Fruit fly (Drosophila melanogaster) whole organism, embryonic: ENCODE results near the gene CG13609.

ENCODE experiments used
- ATbp ChIP-seq: fragments of 200-800 bp; sonication (Bioruptor generic); optimal IDR thresholded peaks from 2 replicates; lab custom pipeline; 2017; ENCODE audit warnings: missing biosample characterization, mild to moderate bottlenecking, missing genetic modification characterization, missing genetic modification reagents
- Ada2b ChIP-seq: fragments of 200-800 bp; sonication (Bioruptor generic); IDR thresholded peaks from 2 replicates; pipeline ENCODE4 v1.3.6; 2022; ENCODE audit warnings: missing biosample characterization, missing genetic modification characterization
- Asciz ChIP-seq: fragments of 200-800 bp; sonication (Bioruptor generic); optimal IDR thresholded peaks from 2 replicates; lab custom pipeline; 2017; ENCODE audit warnings: missing biosample characterization, mild to moderate bottlenecking, missing genetic modification characterization, missing genetic modification reagents
- Bgb ChIP-seq: fragments of 200-800 bp; sonication (Bioruptor generic); IDR thresholded peaks from 2 replicates; pipeline ENCODE4 v1.3.6; 2022; ENCODE audit warnings: missing biosample characterization, missing genetic modification characterization; ENCODE audit not compliant: partially characterized antibody
- CG1024 ChIP-seq: fragments of 200-800 bp; sonication (Bioruptor generic); IDR thresholded peaks from 2 replicates; pipeline ENCODE4 v1.3.6; 2022; ENCODE audit warnings: missing biosample characterization, missing genetic modification characterization
- CG10565 ChIP-seq: fragments of 200-800 bp; sonication (Bioruptor generic); optimal IDR thresholded peaks from 3 replicates; lab custom pipeline; 2016; ENCODE audit warnings: missing biosample characterization, mild to moderate bottlenecking, missing genetic modification characterization
- CG11093 ChIP-seq: fragments of 200-800 bp; sonication (Bioruptor generic); IDR thresholded peaks from 3 replicates; pipeline ENCODE4 v1.3.6; 2022; ENCODE audit warnings: missing biosample characterization, missing genetic modification characterization
- CG11504 ChIP-seq: fragments of 200-800 bp; sonication (Bioruptor generic); optimal IDR thresholded peaks from 3 replicates; lab custom pipeline; 2019; ENCODE audit warnings: missing biosample characterization, mild to moderate bottlenecking, missing genetic modification characterization, moderate library complexity
- CG13296 ChIP-seq: fragments of 200-800 bp; sonication (Bioruptor generic); optimal IDR thresholded peaks from 3 replicates; lab custom pipeline; 2018; ENCODE audit warnings: missing biosample characterization, mild to moderate bottlenecking, missing genetic modification characterization
- CG15073 ChIP-seq: fragments of 200-800 bp; sonication (Bioruptor generic); optimal IDR thresholded peaks from 2 replicates; lab custom pipeline; 2016; ENCODE audit warnings: missing biosample characterization, missing genetic modification characterization
- CG15479 ChIP-seq: fragments of 200-800 bp; sonication (Bioruptor generic); optimal IDR thresholded peaks from 3 replicates; lab custom pipeline; 2019; ENCODE audit warnings: missing biosample characterization, mild to moderate bottlenecking, missing genetic modification characterization, moderate library complexity
- CG1603 ChIP-seq: fragments of 200-800 bp; sonication (Bioruptor generic); optimal IDR thresholded peaks from 2 replicates; lab custom pipeline; 2019; ENCODE audit warnings: missing biosample characterization, mild to moderate bottlenecking, missing genetic modification characterization, moderate library complexity
- CG17186 ChIP-seq: fragments of 200-800 bp; sonication (Bioruptor generic); optimal IDR thresholded peaks from 3 replicates; lab custom pipeline; 2017; ENCODE audit warnings: missing biosample characterization, missing genetic modification reagents, missing genetic modification characterization
- CG17328 ChIP-seq: fragments of 200-800 bp; sonication (Bioruptor generic); IDR thresholded peaks from 2 replicates; pipeline ENCODE4 v1.3.6; 2022; ENCODE audit warnings: missing biosample characterization, missing genetic modification characterization
- CG17829 ChIP-seq: fragments of 200-800 bp; optimal IDR thresholded peaks from 2 replicates; lab custom pipeline; 2019; ENCODE audit warnings: missing biosample characterization, mild to moderate bottlenecking, missing genetic modification characterization, moderate library complexity
- CG18011 ChIP-seq: fragments of 200-800 bp; sonication (Bioruptor generic); optimal IDR thresholded peaks from 2 replicates; lab custom pipeline; 2017; ENCODE audit warnings: missing biosample characterization, missing genetic modification characterization, mild to moderate bottlenecking, moderate library complexity, missing genotype
- CG18262 ChIP-seq: fragments of 200-800 bp; optimal IDR thresholded peaks from 3 replicates; lab custom pipeline; 2019; ENCODE audit warnings: missing biosample characterization, mild to moderate bottlenecking, missing genetic modification characterization, moderate library complexity
- CG2712 ChIP-seq: fragments of 200-800 bp; optimal IDR thresholded peaks from 3 replicates; lab custom pipeline; 2019; ENCODE audit warnings: missing biosample characterization, mild to moderate bottlenecking, missing genetic modification characterization, moderate library complexity
- CG3847 ChIP-seq: fragments of 200-800 bp; sonication (Bioruptor generic); IDR thresholded peaks from 2 replicates; pipeline ENCODE4 v1.3.6; 2022; ENCODE audit warnings: missing biosample characterization, missing genetic modification characterization
- CG5953 ChIP-seq: fragments of 200-800 bp; sonication (Bioruptor generic); IDR thresholded peaks from 2 replicates; pipeline ENCODE4 v1.3.6; 2022; ENCODE audit warnings: missing biosample characterization, missing genetic modification characterization
- CG6683 ChIP-seq: fragments of 200-800 bp; sonication (Bioruptor generic); optimal IDR thresholded peaks from 2 replicates; lab custom pipeline; 2017; ENCODE audit warnings: missing biosample characterization, mild to moderate bottlenecking, missing genetic modification characterization, missing genetic modification reagents
- CG6813 ChIP-seq: fragments of 200-800 bp; sonication (Bioruptor generic); optimal IDR thresholded peaks from 2 replicates; lab custom pipeline; 2017; ENCODE audit warnings: missing biosample characterization, missing genetic modification characterization, mild to moderate bottlenecking, moderate library complexity, missing genetic modification reagents
- CkIIα-i1 ChIP-seq: fragments of 200-800 bp; sonication (Bioruptor generic); IDR thresholded peaks from 2 replicates; pipeline ENCODE4 v1.3.6; 2022; ENCODE audit warnings: missing biosample characterization, missing genetic modification characterization
- CoRest ChIP-seq: fragments of 200-800 bp; sonication (Bioruptor generic); optimal IDR thresholded peaks from 3 replicates; lab custom pipeline; 2018; ENCODE audit warnings: missing biosample characterization, mild to moderate bottlenecking, missing genetic modification characterization, moderate library complexity
- Doc3 ChIP-seq: fragments of 200-800 bp; sonication (Bioruptor generic); IDR thresholded peaks from 3 replicates; pipeline ENCODE4 v1.3.6; 2022; ENCODE audit warnings: missing biosample characterization, missing genetic modification characterization; ENCODE audit not compliant: partially characterized antibody
- E2f2 ChIP-seq: fragments of 200-800 bp; sonication (Bioruptor generic); IDR thresholded peaks from 2 replicates; pipeline ENCODE4 v1.3.6; 2022; ENCODE audit warnings: missing biosample characterization, missing genetic modification characterization
- ERR ChIP-seq: fragments of 200-800 bp; sonication (Bioruptor generic); optimal IDR thresholded peaks from 2 replicates; lab custom pipeline; 2016; ENCODE audit warnings: missing biosample characterization, missing genetic modification characterization
- Gsc ChIP-seq: fragments of 200-800 bp; sonication (Bioruptor generic); IDR thresholded peaks from 2 replicates; pipeline ENCODE4 v1.3.6; 2022; ENCODE audit warnings: missing biosample characterization, missing genetic modification characterization
- HHEX ChIP-seq: fragments of 200-800 bp; sonication (Bioruptor generic); optimal IDR thresholded peaks from 3 replicates; lab custom pipeline; 2017; ENCODE audit warnings: missing biosample characterization, mild to moderate bottlenecking, missing genetic modification characterization, missing genetic modification reagents
- HLH3B ChIP-seq: fragments of 200-800 bp; sonication (Bioruptor generic); IDR thresholded peaks from 2 replicates; pipeline ENCODE4 v1.3.6; 2022; ENCODE audit warnings: missing biosample characterization, missing genetic modification characterization
- HmgD ChIP-seq: fragments of 200-800 bp; sonication (Bioruptor generic); optimal IDR thresholded peaks from 3 replicates; lab custom pipeline; 2016; ENCODE audit warnings: missing biosample characterization, missing genetic modification characterization
- Mes4 ChIP-seq: fragments of 200-800 bp; sonication (Bioruptor generic); optimal IDR thresholded peaks from 2 replicates; lab custom pipeline; 2016; ENCODE audit warnings: missing biosample characterization, missing genetic modification characterization
- Neu2 ChIP-seq: fragments of 200-800 bp; sonication (Bioruptor generic); optimal IDR thresholded peaks from 3 replicates; lab custom pipeline; 2016; ENCODE audit warnings: missing biosample characterization, missing genetic modification characterization, borderline replicate concordance
- NfI ChIP-seq: fragments of 200-800 bp; sonication (Bioruptor generic); optimal IDR thresholded peaks from 3 replicates; lab custom pipeline; 2018; ENCODE audit warnings: missing biosample characterization, mild to moderate bottlenecking, missing genetic modification characterization, moderate library complexity
- Trl ChIP-seq, 3 experiments: fragments of >200 bp in 2 of 3; fragments of 200-800 bp in 1 of 3; sonication (Bioruptor generic) in 1 of 3; optimal IDR thresholded peaks; 2 replicates in 1 of 3; 3 replicates in 2 of 3; lab custom pipeline; 2016 to 2017; ENCODE audit warnings: missing biosample characterization in 1 of 3, missing genetic modification characterization in 1 of 3
- Vsx1 ChIP-seq: fragments of 200-800 bp; sonication (Bioruptor generic); optimal IDR thresholded peaks from 2 replicates; lab custom pipeline; 2017; ENCODE audit warnings: missing biosample characterization, mild to moderate bottlenecking, missing genetic modification characterization, missing genetic modification reagents
- ap ChIP-seq: fragments of 200-800 bp; sonication (Bioruptor generic); IDR thresholded peaks from 2 replicates; pipeline ENCODE4 v1.3.6; 2022; ENCODE audit warnings: missing biosample characterization, missing genetic modification characterization
- ara ChIP-seq: fragments of 200-800 bp; sonication (Bioruptor generic); IDR thresholded peaks from 2 replicates; pipeline ENCODE4 v1.3.6; 2022; ENCODE audit warnings: missing biosample characterization, missing genetic modification characterization
- bab2 ChIP-seq: fragments of 200-800 bp; sonication (Bioruptor generic); optimal IDR thresholded peaks from 2 replicates; lab custom pipeline; 2016; ENCODE audit warnings: missing biosample characterization, missing genetic modification characterization
- cato ChIP-seq: fragments of 200-800 bp; sonication (Bioruptor generic); optimal IDR thresholded peaks from 2 replicates; lab custom pipeline; 2016; ENCODE audit warnings: missing biosample characterization, missing genetic modification characterization, borderline replicate concordance
- cwo ChIP-seq: fragments of 200-800 bp; sonication (Bioruptor generic); optimal IDR thresholded peaks from 3 replicates; lab custom pipeline; 2017; ENCODE audit warnings: missing biosample characterization, missing genetic modification characterization, mild to moderate bottlenecking, moderate library complexity, missing genetic modification reagents
- gem ChIP-seq: fragments of 200-800 bp; sonication (Bioruptor generic); optimal IDR thresholded peaks from 2 replicates; lab custom pipeline; 2019; ENCODE audit warnings: missing biosample characterization, mild to moderate bottlenecking, missing genetic modification characterization, moderate library complexity
- hth ChIP-seq: fragments of >200 bp; optimal IDR thresholded peaks from 2 replicates; lab custom pipeline; 2017; ENCODE audit warnings: inconsistent platforms
- kay ChIP-seq: fragments of 200-800 bp; sonication (Bioruptor generic); optimal IDR thresholded peaks from 2 replicates; lab custom pipeline; 2016; ENCODE audit warnings: missing biosample characterization, missing genetic modification characterization
- nau ChIP-seq: fragments of 200-800 bp; sonication (Bioruptor generic); optimal IDR thresholded peaks from 3 replicates; lab custom pipeline; 2017; ENCODE audit warnings: missing biosample characterization, mild to moderate bottlenecking, missing genetic modification characterization, missing genetic modification reagents
- ranshi ChIP-seq: fragments of 200-800 bp; sonication (Bioruptor generic); IDR thresholded peaks from 2 replicates; pipeline ENCODE4 v1.3.6; 2022; ENCODE audit warnings: missing biosample characterization, missing genetic modification characterization
- sim ChIP-seq: fragments of 200-800 bp; sonication (Bioruptor generic); IDR thresholded peaks from 2 replicates; pipeline ENCODE4 v1.3.6; 2022; ENCODE audit warnings: missing biosample characterization, missing genetic modification characterization
- sob ChIP-seq: fragments of 200-800 bp; sonication (Bioruptor generic); IDR thresholded peaks from 2 replicates; pipeline ENCODE4 v1.3.6; 2022; ENCODE audit warnings: missing biosample characterization, missing genetic modification characterization

CG13609 gene

DNA sequence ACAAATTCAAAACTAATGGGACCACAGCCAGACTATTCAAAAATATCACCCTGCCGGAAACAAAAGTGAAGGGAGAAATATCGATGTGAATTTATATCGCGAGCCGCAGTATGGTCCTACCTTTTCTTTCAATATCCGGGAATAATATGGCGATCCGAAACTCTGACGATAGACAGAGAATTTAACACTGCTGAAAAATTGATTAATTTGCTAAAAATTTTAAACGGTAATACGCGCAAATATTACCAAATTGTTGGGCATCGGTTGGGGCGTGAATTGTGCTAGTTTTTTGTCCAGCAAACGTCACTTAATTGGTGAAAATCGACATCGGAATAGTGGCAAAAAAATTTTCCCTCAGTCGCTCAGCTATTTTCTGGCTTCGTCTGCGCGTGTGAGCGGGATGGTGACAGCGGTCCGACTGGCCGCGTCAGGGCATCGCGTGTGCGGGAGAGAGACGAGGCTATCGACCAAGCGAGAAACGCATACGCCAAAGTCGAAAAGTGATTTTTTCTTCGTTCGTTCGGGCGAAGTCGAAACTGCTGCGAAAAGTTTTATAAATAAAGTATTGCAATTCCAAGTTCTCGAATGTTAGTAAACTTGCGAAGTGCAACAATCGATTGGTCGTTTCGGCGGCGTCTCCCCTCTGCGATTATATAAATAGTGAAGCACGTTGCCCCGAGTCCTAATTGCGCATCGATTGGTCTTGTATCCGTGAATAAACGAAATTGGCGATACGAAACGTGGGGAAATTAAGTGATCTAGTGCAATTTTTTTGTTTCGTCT, 3.8 kb downstream of the CG13609 start, which contains the start of gene mask (continued):
- TF ChIP-seq ara (GFP tag; lab: Robert Waterston, UW): peak; percentile 71
- no peak for TF ChIP-seq Trl (optimal IDR thresholded peaks at IDR 0.05; lab: Kevin White, UChicago)
- TF ChIP-seq Trl (GFP tag; optimal IDR thresholded peaks at IDR 0.05; lab: Kevin White, UChicago): peak; percentile 87
- TF ChIP-seq Ada2b (GFP tag; lab: Robert Waterston, UW): peak; percentile 42; the same call in 1 of the 2 replicates
- peak; percentile 83 for TF ChIP-seq HHEX
- peak; percentile 61 for TF ChIP-seq HLH3B
- peak; percentile 66 for TF ChIP-seq sim
- peak; percentile 78 for TF ChIP-seq CG6813 (GFP tag; lab: Kevin White, UChicago)
- peak; percentile 52 for TF ChIP-seq CG2712 (tag; lab: Kevin White, UChicago)
- TF ChIP-seq ranshi (GFP tag; lab: Robert Waterston, UW): peak; percentile 68
- peak; percentile 55 for TF ChIP-seq Asciz (GFP tag; lab: Kevin White, UChicago)
- peak; percentile 42 for TF ChIP-seq Neu2 (GFP tag; lab: Kevin White, UChicago)
- TF ChIP-seq nau (GFP tag; lab: Kevin White, UChicago): peak; percentile 79
- TF ChIP-seq Vsx1 (GFP tag; lab: Kevin White, UChicago): peak; percentile 78
- TF ChIP-seq CG15073 (GFP tag; lab: Kevin White, UChicago): no peak
- peak; percentile 0 for TF ChIP-seq CG6683 (GFP tag; lab: Kevin White, UChicago)
- peak; percentile 93 for TF ChIP-seq NfI (GFP tag; lab: Kevin White, UChicago)
- peak; percentile 53 for TF ChIP-seq gem
- peak; percentile 62; the same call in 1 of the 2 replicates for TF ChIP-seq CG5953 (GFP tag; lab: Robert Waterston, UW)
- TF ChIP-seq CG13296 (GFP tag; lab: Kevin White, UChicago): peak; percentile 81
- TF ChIP-seq hth (lab: Kevin White, UChicago): no peak
- TF ChIP-seq CG17829 (tag; lab: Kevin White, UChicago): peak; percentile 17
- no peak for TF ChIP-seq CG11504 (tag; lab: Kevin White, UChicago)
- TF ChIP-seq CG1024 (GFP tag; lab: Robert Waterston, UW): peak; percentile 72
- TF ChIP-seq CG10565 (GFP tag; lab: Kevin White, UChicago): no peak
- peak; percentile 86 for TF ChIP-seq sob (GFP tag; lab: Robert Waterston, UW)
- TF ChIP-seq CG17328 (GFP tag; lab: Robert Waterston, UW): peak; percentile 79
- peak; percentile 62 for TF ChIP-seq CG1603 (tag; lab: Kevin White, UChicago)
- TF ChIP-seq CG11093 (GFP tag; lab: Robert Waterston, UW): no peak
- TF ChIP-seq Mes4 (GFP tag; lab: Kevin White, UChicago): peak; percentile 87
- peak; percentile 64 for TF ChIP-seq CG18011 (GFP tag; lab: Kevin White, UChicago)
- peak; percentile 6 for TF ChIP-seq ERR (GFP tag; lab: Kevin White, UChicago)
- no peak for TF ChIP-seq Gsc
- TF ChIP-seq kay: peak; percentile 16
- TF ChIP-seq cato (GFP tag; lab: Kevin White, UChicago): peak; percentile 61
- TF ChIP-seq CG17186 (GFP tag; lab: Kevin White, UChicago): no peak
- TF ChIP-seq Bgb (GFP tag; lab: Robert Waterston, UW): 0 out of 2 replicates have a peak, but pooled peaks have one; percentile 4
- peak; percentile 63 for TF ChIP-seq CoRest (tag; lab: Kevin White, UChicago)
- TF ChIP-seq Doc3 (GFP tag; lab: Robert Waterston, UW): no peak
- TF ChIP-seq HmgD (GFP tag; lab: Kevin White, UChicago): peak; percentile 74
- TF ChIP-seq CG3847 (GFP tag; lab: Robert Waterston, UW): peak; percentile 78
- peak; percentile 58 for TF ChIP-seq CG18262 (tag; lab: Kevin White, UChicago)
- TF ChIP-seq ATbp (GFP tag; lab: Kevin White, UChicago): peak; percentile 54
- TF ChIP-seq CkIIα-i1 (GFP tag; lab: Robert Waterston, UW): no peak
- peak; percentile 61; the same call in 1 of the 2 replicates for TF ChIP-seq E2f2 (GFP tag; lab: Robert Waterston, UW)
- TF ChIP-seq cwo (GFP tag; lab: Kevin White, UChicago): no peak
- TF ChIP-seq CG15479: peak; percentile 4
- peak; percentile 50 for TF ChIP-seq bab2 (GFP tag; lab: Kevin White, UChicago)
- peak; percentile 69; the same call in 1 of the 2 replicates for TF ChIP-seq ap (GFP tag; lab: Robert Waterston, UW)
